Worm (Caenorhabditis elegans): ENCODE data around the gene nhr-104.

- TF ChIP-seq fos-1 (tag; optimal IDR thresholded peaks at IDR 0.05) (no peak), nhr-12 (tag; optimal IDR thresholded peaks at IDR 0.05) (no peak), unc-62 (GFP tag; optimal IDR thresholded peaks at IDR 0.05) (no peak), nhr-11 (tag; optimal IDR thresholded peaks at IDR 0.05) (no peak), ceh-82 (tag; optimal IDR thresholded peaks at IDR 0.05) (no peak), nhr-237 (tag; optimal IDR thresholded peaks at IDR 0.05) (no peak), mdl-1 (tag; optimal IDR thresholded peaks at IDR 0.05) (no peak), sea-2 (GFP tag; optimal IDR thresholded peaks at IDR 0.05) (no peak), elt-1 (tag; optimal IDR thresholded peaks at IDR 0.05) (no peak), tbx-2 (tag; optimal IDR thresholded peaks at IDR 0.05) (no peak)
These were observed 21.3 kb upstream of the nhr-104 start, which contains the start of gene H06H21.37 for ce11 chrIV:4809813-4810212.
